Fruit fly (Drosophila melanogaster) whole organism, pupa: Measurements from ENCODE around the gene NP15.6.

ENCODE experiments used
- CG10348 ChIP-seq: fragments of 200-800 bp; sonication (Bioruptor generic); IDR thresholded peaks from 2 replicates; pipeline ENCODE4 v1.3.6; 2022; ENCODE audit warnings: missing biosample characterization, missing genetic modification characterization
- CG12605 ChIP-seq: fragments of 200-800 bp; sonication (Bioruptor generic); IDR thresholded peaks from 2 replicates; pipeline ENCODE4 v1.3.6; 2022; ENCODE audit warnings: missing biosample characterization, missing genetic modification characterization
- CG13204 ChIP-seq: fragments of 200-800 bp; sonication (Bioruptor generic); optimal IDR thresholded peaks from 2 replicates; lab custom pipeline; 2018; ENCODE audit warnings: missing biosample characterization, mild to moderate bottlenecking, missing genetic modification characterization, moderate library complexity
- CG14655 ChIP-seq: fragments of 200-800 bp; sonication (Bioruptor generic); optimal IDR thresholded peaks from 3 replicates; lab custom pipeline; 2017; ENCODE audit warnings: mild to moderate bottlenecking, missing biosample characterization, missing genetic modification reagents, missing genetic modification characterization
- CG15710 ChIP-seq: fragments of 200-800 bp; sonication (Bioruptor generic); optimal IDR thresholded peaks from 2 replicates; lab custom pipeline; 2018; ENCODE audit warnings: missing biosample characterization, mild to moderate bottlenecking, missing genetic modification characterization, moderate library complexity
- CG17806 ChIP-seq: fragments of 200-800 bp; sonication (Bioruptor generic); optimal IDR thresholded peaks from 2 replicates; lab custom pipeline; 2018; ENCODE audit warnings: missing biosample characterization, mild to moderate bottlenecking, missing genetic modification characterization, moderate library complexity
- CG32121 ChIP-seq: fragments of 200-800 bp; sonication (Bioruptor generic); IDR thresholded peaks from 2 replicates; pipeline ENCODE4 v1.3.6; 2022; ENCODE audit warnings: missing biosample characterization, missing genetic modification characterization
- CG34367 ChIP-seq: fragments of 200-800 bp; sonication (Bioruptor generic); optimal IDR thresholded peaks from 2 replicates; lab custom pipeline; 2018; ENCODE audit warnings: missing biosample characterization, mild to moderate bottlenecking, missing genetic modification characterization
- CG4496 ChIP-seq: fragments of 200-800 bp; sonication (Bioruptor generic); IDR thresholded peaks from 3 replicates; pipeline ENCODE4 v1.3.6; 2022; ENCODE audit warnings: missing biosample characterization, missing genetic modification characterization
- CG8159 ChIP-seq: fragments of 200-800 bp; sonication (Bioruptor generic); optimal IDR thresholded peaks from 3 replicates; lab custom pipeline; 2018; ENCODE audit warnings: missing biosample characterization, mild to moderate bottlenecking, missing genetic modification characterization, moderate library complexity
- CG8301 ChIP-seq: fragments of 200-800 bp; sonication (Bioruptor generic); optimal IDR thresholded peaks from 2 replicates; lab custom pipeline; 2018; ENCODE audit warnings: missing biosample characterization, mild to moderate bottlenecking, missing genetic modification characterization
- CG9948 ChIP-seq: fragments of 200-800 bp; sonication (Bioruptor generic); optimal IDR thresholded peaks from 2 replicates; lab custom pipeline; 2018; ENCODE audit warnings: missing biosample characterization, mild to moderate bottlenecking, missing genetic modification characterization, moderate library complexity
- D1 ChIP-seq: fragments of 200-800 bp; sonication (Bioruptor generic); optimal IDR thresholded peaks from 2 replicates; lab custom pipeline; 2018; ENCODE audit warnings: missing biosample characterization, mild to moderate bottlenecking, missing genetic modification characterization, moderate library complexity
- EcR ChIP-seq: fragments of 200-800 bp; sonication (Bioruptor generic); optimal IDR thresholded peaks from 3 replicates; lab custom pipeline; 2019; ENCODE audit warnings: missing biosample characterization, missing genetic modification characterization, mild to moderate bottlenecking, moderate library complexity, missing genetic modification reagents
- Ets98B ChIP-seq: fragments of 200-800 bp; sonication (Bioruptor generic); IDR thresholded peaks from 2 replicates; pipeline ENCODE4 v1.3.6; 2022; ENCODE audit warnings: missing biosample characterization, missing genetic modification characterization
- Pif1A ChIP-seq: fragments of 200-800 bp; sonication (Bioruptor generic); optimal IDR thresholded peaks from 3 replicates; lab custom pipeline; 2016; ENCODE audit warnings: missing biosample characterization, missing genetic modification characterization
- Pif1B ChIP-seq: fragments of 200-800 bp; sonication (Bioruptor generic); optimal IDR thresholded peaks from 3 replicates; lab custom pipeline; 2016; ENCODE audit warnings: missing biosample characterization, missing genetic modification characterization
- Snoo ChIP-seq: fragments of 200-800 bp; sonication (Bioruptor generic); optimal IDR thresholded peaks from 3 replicates; lab custom pipeline; 2017; ENCODE audit warnings: missing biosample characterization, mild to moderate bottlenecking, missing genetic modification characterization, inconsistent platforms
- fd96Ca ChIP-seq: fragments of 200-800 bp; sonication (Bioruptor generic); IDR thresholded peaks from 3 replicates; pipeline ENCODE4 v1.3.6; 2022; ENCODE audit warnings: missing biosample characterization, missing genetic modification characterization
- gl ChIP-seq: fragments of 200-800 bp; sonication (Bioruptor generic); optimal IDR thresholded peaks from 2 replicates; lab custom pipeline; 2018; ENCODE audit warnings: missing biosample characterization, mild to moderate bottlenecking, missing genetic modification characterization
- rn ChIP-seq: fragments of 200-800 bp; sonication (Bioruptor generic); IDR thresholded peaks from 2 replicates; pipeline ENCODE4 v1.3.6; 2022; ENCODE audit warnings: missing biosample characterization, missing genetic modification characterization

Gene NP15.6

dm6 chr3R:18999906-19000451 lies 27.2 kb upstream of the NP15.6 start:
- TF ChIP-seq CG17806 (no peak), CG13204 (GFP tag; lab: Kevin White, UChicago) (peak; percentile 14), CG14655 (GFP tag; lab: Kevin White, UChicago) (no peak), gl (tag; lab: Kevin White, UChicago) (peak; percentile 70), fd96Ca (no peak), Snoo (tag; lab: Kevin White, UChicago) (no peak), rn (GFP tag; lab: Robert Waterston, UW) (no peak), CG8159 (tag; lab: Kevin White, UChicago) (no peak), CG8301 (tag; lab: Kevin White, UChicago) (no peak), Pif1A (GFP tag; lab: Kevin White, UChicago) (peak; percentile 5), CG15710 (no peak), CG34367 (tag; lab: Kevin White, UChicago) (no peak), D1 (tag; lab: Kevin White, UChicago) (no peak), CG32121 (GFP tag; lab: Robert Waterston, UW) (no peak), CG12605 (GFP tag; lab: Robert Waterston, UW) (no peak), Pif1B (GFP tag; lab: Kevin White, UChicago) (no peak), EcR (no peak), CG10348 (0 out of 2 replicates have a peak, but pooled peaks have one; percentile 12)

- TF ChIP-seq Pif1B (GFP tag; lab: Kevin White, UChicago): no peak
- peak; percentile 61 for TF ChIP-seq EcR
Observed at dm6 chr3R:19001701-19002100, 25.5 kb upstream of the NP15.6 start.

- TF ChIP-seq CG10348 (no peak), CG8159 (tag; lab: Kevin White, UChicago) (no peak)
Observed at dm6 chr3R:19010923-19011322, 16.2 kb upstream of the NP15.6 start.

dm6 chr3R:19011885-19012284 lies 15.3 kb upstream of the NP15.6 start:
- TF ChIP-seq CG4496 (GFP tag; lab: Robert Waterston, UW) (no peak), CG9948 (tag; lab: Kevin White, UChicago) (no peak), Snoo (tag; lab: Kevin White, UChicago) (no peak), Pif1B (GFP tag; lab: Kevin White, UChicago) (no peak), CG12605 (GFP tag; lab: Robert Waterston, UW) (no peak), EcR (no peak), CG13204 (GFP tag; lab: Kevin White, UChicago) (no peak), CG8159 (tag; lab: Kevin White, UChicago) (no peak), gl (tag; lab: Kevin White, UChicago) (no peak), rn (GFP tag; lab: Robert Waterston, UW) (no peak), CG10348 (no peak), fd96Ca (no peak), D1 (tag; lab: Kevin White, UChicago) (no peak)

DNA sequence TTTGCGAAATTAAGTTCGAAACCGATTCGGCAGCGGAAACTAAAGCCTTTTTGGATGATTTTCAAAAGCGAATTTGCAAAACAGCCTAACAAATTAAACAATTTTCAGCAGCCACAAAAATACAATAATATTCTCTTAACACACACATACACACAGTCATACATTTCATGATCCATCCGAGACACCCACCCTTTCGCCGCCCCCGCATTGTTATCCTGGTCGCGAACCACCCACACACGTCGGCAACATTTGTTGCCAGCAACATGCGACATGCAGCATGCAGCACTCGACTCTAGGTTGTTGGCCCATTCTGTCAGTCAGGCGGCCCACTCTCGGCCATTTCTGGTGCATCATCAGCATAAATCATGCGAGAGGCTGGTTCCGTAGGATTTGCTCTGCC lies 13.1 kb upstream of the NP15.6 start:
- no peak for TF ChIP-seq CG4496 (GFP tag; lab: Robert Waterston, UW)
- no peak for TF ChIP-seq gl (tag; lab: Kevin White, UChicago)
- TF ChIP-seq EcR: no peak
- no peak for TF ChIP-seq Pif1A (GFP tag; lab: Kevin White, UChicago)
- no peak for TF ChIP-seq CG9948 (tag; lab: Kevin White, UChicago)
- TF ChIP-seq CG32121 (GFP tag; lab: Robert Waterston, UW): no peak
- no peak for TF ChIP-seq CG34367 (tag; lab: Kevin White, UChicago)
- no peak for TF ChIP-seq CG14655 (GFP tag; lab: Kevin White, UChicago)
- TF ChIP-seq Snoo (tag; lab: Kevin White, UChicago): no peak
- no peak for TF ChIP-seq Ets98B (GFP tag; lab: Robert Waterston, UW)
- TF ChIP-seq D1 (tag; lab: Kevin White, UChicago): no peak
- no peak for TF ChIP-seq CG8159 (tag; lab: Kevin White, UChicago)
- TF ChIP-seq CG12605 (GFP tag; lab: Robert Waterston, UW): no peak
- no peak for TF ChIP-seq CG13204 (GFP tag; lab: Kevin White, UChicago)
- no peak for TF ChIP-seq CG10348
- TF ChIP-seq Pif1B (GFP tag; lab: Kevin White, UChicago): no peak

DNA sequence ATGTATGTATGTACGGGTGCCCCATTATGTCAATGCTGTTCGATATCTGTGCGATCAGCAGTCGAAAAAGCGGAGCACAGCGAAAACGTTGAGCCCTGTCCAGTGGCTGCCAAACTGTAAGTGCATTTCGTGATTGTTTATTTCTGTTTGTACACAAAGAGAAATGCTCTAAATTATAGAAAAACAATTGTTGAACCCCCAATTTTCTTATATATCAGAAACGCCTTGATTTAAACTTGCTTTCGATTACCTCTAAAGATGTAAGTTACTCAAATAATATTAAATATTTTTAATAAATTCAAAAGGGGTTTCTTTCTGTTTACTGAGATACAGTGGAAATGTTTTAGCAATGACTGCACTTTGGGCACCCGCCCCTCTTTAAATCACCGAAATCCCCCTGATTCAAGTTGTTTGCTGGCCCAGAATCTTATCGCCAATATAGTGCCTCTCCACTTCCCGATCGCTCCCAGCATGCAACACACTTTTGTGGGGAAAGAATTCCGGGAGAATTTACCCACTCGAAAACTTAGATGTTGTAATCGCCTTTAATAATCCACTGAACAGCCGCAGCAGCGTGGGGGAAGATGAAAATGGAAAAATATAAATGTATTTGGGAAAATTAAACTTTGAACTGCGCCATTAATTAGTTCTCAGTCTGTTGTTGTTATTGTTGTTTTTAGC lies 12.3 kb upstream of the NP15.6 start:
- TF ChIP-seq CG8301 (tag; lab: Kevin White, UChicago) (peak; percentile 29), CG14655 (GFP tag; lab: Kevin White, UChicago) (no peak), rn (GFP tag; lab: Robert Waterston, UW) (0 out of 2 replicates have a peak, but pooled peaks have one; percentile 16), CG9948 (tag; lab: Kevin White, UChicago) (peak; percentile 16), Ets98B (GFP tag; lab: Robert Waterston, UW) (peak; percentile 68; the same call in 1 of the 2 replicates), CG4496 (GFP tag; lab: Robert Waterston, UW) (peak; percentile 56; the same call in 1 of the 3 replicates), CG12605 (GFP tag; lab: Robert Waterston, UW) (peak; percentile 36), CG17806 (peak; percentile 9), CG32121 (GFP tag; lab: Robert Waterston, UW) (peak; percentile 62), CG8159 (tag; lab: Kevin White, UChicago) (no peak)
- TF ChIP-seq, all 21 proteins: peak for 8
